Fruit fly (Drosophila melanogaster) Kc167 (cell line): ENCODE measurements around the gene niki.

Experiments
- insv ChIP-seq: fragments of >200 bp; optimal IDR thresholded peaks from 3 replicates; lab custom pipeline; 2018; ENCODE audit warnings: missing external identifiers
- psq ChIP-seq: fragments of >200 bp; optimal IDR thresholded peaks from 2 replicates; lab custom pipeline; 2017; ENCODE audit warnings: missing external identifiers
- ttk ChIP-seq: sonication (Bioruptor generic); optimal IDR thresholded peaks from 2 replicates; lab custom pipeline; 2017; ENCODE audit warnings: missing external identifiers

dm6 chr3R:24773016-24773415 is 52.4 kb downstream of the niki start:
- TF ChIP-seq insv (lab: Kevin White, UChicago) (no peak), ttk (lab: Kevin White, UChicago) (no peak), psq (lab: Kevin White, UChicago) (no peak)
